Fruit fly (Drosophila melanogaster) whole organism, embryonic: ENCODE data around the gene snu.

Source experiments
- BEAF-32 ChIP-seq: fragments of 200-800 bp; sonication (Bioruptor generic); optimal IDR thresholded peaks from 3 replicates; lab custom pipeline; 2017; ENCODE audit warnings: missing biosample characterization, missing genetic modification characterization, mild to moderate bottlenecking, moderate library complexity, missing genetic modification reagents
- Bgb ChIP-seq: fragments of 200-800 bp; sonication (Bioruptor generic); IDR thresholded peaks from 2 replicates; pipeline ENCODE4 v1.3.6; 2022; ENCODE audit warnings: missing biosample characterization, missing genetic modification characterization; ENCODE audit not compliant: partially characterized antibody
- CG10267 ChIP-seq: fragments of 200-800 bp; sonication (Bioruptor generic); optimal IDR thresholded peaks from 2 replicates; lab custom pipeline; 2018; ENCODE audit warnings: missing biosample characterization, mild to moderate bottlenecking, missing genetic modification characterization, moderate library complexity
- CG10979 ChIP-seq: fragments of 200-800 bp; sonication (Bioruptor generic); optimal IDR thresholded peaks from 2 replicates; lab custom pipeline; 2018; ENCODE audit warnings: missing biosample characterization, mild to moderate bottlenecking, missing genetic modification characterization, moderate library complexity
- CG11456 ChIP-seq: fragments of 200-800 bp; sonication (Bioruptor generic); IDR thresholded peaks from 3 replicates; pipeline ENCODE4 v1.3.6; 2022; ENCODE audit warnings: missing biosample characterization, missing genetic modification characterization
- CG14710 ChIP-seq: fragments of 200-800 bp; sonication (Bioruptor generic); optimal IDR thresholded peaks from 3 replicates; lab custom pipeline; 2019; ENCODE audit warnings: missing biosample characterization, mild to moderate bottlenecking, missing genetic modification characterization, moderate library complexity
- CG1603 ChIP-seq: fragments of 200-800 bp; sonication (Bioruptor generic); optimal IDR thresholded peaks from 2 replicates; lab custom pipeline; 2019; ENCODE audit warnings: missing biosample characterization, mild to moderate bottlenecking, missing genetic modification characterization, moderate library complexity
- CG17328 ChIP-seq: fragments of 200-800 bp; sonication (Bioruptor generic); IDR thresholded peaks from 2 replicates; pipeline ENCODE4 v1.3.6; 2022; ENCODE audit warnings: missing biosample characterization, missing genetic modification characterization
- CG17385 ChIP-seq: fragments of 200-800 bp; sonication (Bioruptor generic); optimal IDR thresholded peaks from 3 replicates; lab custom pipeline; 2018; ENCODE audit warnings: missing biosample characterization, mild to moderate bottlenecking, missing genetic modification characterization
- CG18764 ChIP-seq: fragments of 200-800 bp; sonication (Bioruptor generic); optimal IDR thresholded peaks from 3 replicates; lab custom pipeline; 2016; ENCODE audit warnings: missing biosample characterization, missing genetic modification characterization
- CG2116 ChIP-seq: fragments of 200-800 bp; sonication (Bioruptor generic); optimal IDR thresholded peaks from 3 replicates; lab custom pipeline; 2018; ENCODE audit warnings: missing biosample characterization, mild to moderate bottlenecking, missing genetic modification characterization
- CG30020 ChIP-seq: fragments of 200-800 bp; optimal IDR thresholded peaks from 2 replicates; lab custom pipeline; 2019; ENCODE audit warnings: missing biosample characterization, mild to moderate bottlenecking, missing genetic modification characterization, moderate library complexity
- CG33213 ChIP-seq: fragments of 200-800 bp; sonication (Bioruptor generic); optimal IDR thresholded peaks from 3 replicates; lab custom pipeline; 2016; ENCODE audit warnings: missing biosample characterization, missing genetic modification characterization
- CG4282 ChIP-seq: fragments of 200-800 bp; sonication (Bioruptor generic); optimal IDR thresholded peaks from 2 replicates; lab custom pipeline; 2016; ENCODE audit warnings: missing biosample characterization, missing genetic modification characterization
- CG4328 ChIP-seq: fragments of 200-800 bp; sonication (Bioruptor generic); optimal IDR thresholded peaks from 3 replicates; lab custom pipeline; 2017; ENCODE audit warnings: missing biosample characterization, missing genetic modification reagents, missing genetic modification characterization
- CG4424 ChIP-seq: fragments of 200-800 bp; sonication (Bioruptor generic); optimal IDR thresholded peaks from 3 replicates; lab custom pipeline; 2016; ENCODE audit warnings: missing biosample characterization, missing genetic modification characterization
- CG6791 ChIP-seq: fragments of 200-800 bp; sonication (Bioruptor generic); IDR thresholded peaks from 3 replicates; pipeline ENCODE4 v1.3.6; 2022; ENCODE audit warnings: missing biosample characterization, missing genetic modification characterization; ENCODE audit not compliant: partially characterized antibody
- CG7271 ChIP-seq: fragments of 200-800 bp; sonication (Bioruptor generic); optimal IDR thresholded peaks from 2 replicates; lab custom pipeline; 2018; ENCODE audit warnings: missing biosample characterization, mild to moderate bottlenecking, missing genetic modification characterization, moderate library complexity
- CG8388 ChIP-seq: fragments of 200-800 bp; sonication (Bioruptor generic); optimal IDR thresholded peaks from 2 replicates; lab custom pipeline; 2019; ENCODE audit warnings: missing biosample characterization, mild to moderate bottlenecking, missing genetic modification characterization, moderate library complexity
- CG9817 ChIP-seq: fragments of 200-800 bp; sonication (Bioruptor generic); optimal IDR thresholded peaks from 2 replicates; lab custom pipeline; 2018; ENCODE audit warnings: missing biosample characterization, mild to moderate bottlenecking, missing genetic modification characterization, moderate library complexity
- CG9932 ChIP-seq: fragments of 200-800 bp; sonication (Bioruptor generic); IDR thresholded peaks from 2 replicates; pipeline ENCODE4 v1.3.6; 2022; ENCODE audit warnings: missing biosample characterization, missing genetic modification characterization
- CTCF ChIP-seq: fragments of 200-800 bp; sonication (Bioruptor generic); optimal IDR thresholded peaks from 2 replicates; lab custom pipeline; 2017; ENCODE audit warnings: missing biosample characterization, mild to moderate bottlenecking, missing genetic modification characterization, moderate library complexity
- Dp ChIP-seq: fragments of 200-800 bp; sonication (Bioruptor generic); optimal IDR thresholded peaks from 2 replicates; lab custom pipeline; 2018; ENCODE audit warnings: missing biosample characterization, mild to moderate bottlenecking, missing genetic modification characterization, moderate library complexity
- Dref ChIP-seq: fragments of 200-800 bp; sonication (Bioruptor generic); IDR thresholded peaks from 2 replicates; pipeline ENCODE4 v1.3.6; 2022; ENCODE audit warnings: missing biosample characterization, missing genetic modification characterization
- ERR ChIP-seq: fragments of 200-800 bp; sonication (Bioruptor generic); optimal IDR thresholded peaks from 2 replicates; lab custom pipeline; 2016; ENCODE audit warnings: missing biosample characterization, missing genetic modification characterization
- GATAe ChIP-seq: fragments of 200-800 bp; sonication (Bioruptor generic); conservative IDR thresholded peaks from 2 replicates; pipeline ENCODE4 v1.3.6; 2022; ENCODE audit warnings: missing biosample characterization, missing genetic modification characterization
- Gsc ChIP-seq: fragments of 200-800 bp; sonication (Bioruptor generic); IDR thresholded peaks from 2 replicates; pipeline ENCODE4 v1.3.6; 2022; ENCODE audit warnings: missing biosample characterization, missing genetic modification characterization
- HHEX ChIP-seq: fragments of 200-800 bp; sonication (Bioruptor generic); optimal IDR thresholded peaks from 3 replicates; lab custom pipeline; 2017; ENCODE audit warnings: missing biosample characterization, mild to moderate bottlenecking, missing genetic modification characterization, missing genetic modification reagents
- HLHmδ ChIP-seq: fragments of 200-800 bp; sonication (Bioruptor generic); optimal IDR thresholded peaks from 2 replicates; lab custom pipeline; 2018; ENCODE audit warnings: missing biosample characterization, mild to moderate bottlenecking, missing genetic modification characterization, moderate library complexity
- HmgZ ChIP-seq: fragments of 200-800 bp; sonication (Bioruptor generic); optimal IDR thresholded peaks from 2 replicates; lab custom pipeline; 2018; ENCODE audit warnings: missing biosample characterization, mild to moderate bottlenecking, missing genetic modification characterization
- Max ChIP-seq: fragments of 200-800 bp; sonication (Bioruptor generic); optimal IDR thresholded peaks from 2 replicates; lab custom pipeline; 2016; ENCODE audit warnings: missing biosample characterization, mild to moderate bottlenecking, missing genetic modification characterization
- NFAT ChIP-seq: fragments of 200-800 bp; sonication (Bioruptor generic); IDR thresholded peaks from 2 replicates; pipeline ENCODE4 v1.3.6; 2022; ENCODE audit warnings: missing biosample characterization, missing genetic modification characterization
- Optix ChIP-seq: fragments of 200-800 bp; sonication (Bioruptor generic); IDR thresholded peaks from 3 replicates; pipeline ENCODE4 v1.3.6; 2022; ENCODE audit warnings: missing biosample characterization, missing genetic modification characterization
- Pdp1 ChIP-seq, 2 experiments: fragments of 200-800 bp; sonication (Bioruptor generic); optimal IDR thresholded peaks; 3 replicates each; lab custom pipeline; 2016; ENCODE audit warnings: missing biosample characterization in 2 of 2, missing genetic modification characterization in 2 of 2, mild to moderate bottlenecking in 1 of 2, moderate library complexity in 1 of 2
- Sry-δ ChIP-seq: fragments of 200-800 bp; sonication (Bioruptor generic); optimal IDR thresholded peaks from 2 replicates; lab custom pipeline; 2016; ENCODE audit warnings: missing biosample characterization, missing genetic modification characterization
- aop ChIP-seq: fragments of 200-800 bp; sonication (Bioruptor generic); IDR thresholded peaks from 2 replicates; pipeline ENCODE4 v1.3.6; 2022; ENCODE audit warnings: missing biosample characterization, missing genetic modification characterization
- cg ChIP-seq: fragments of 200-800 bp; sonication (Bioruptor generic); optimal IDR thresholded peaks from 3 replicates; lab custom pipeline; 2019; ENCODE audit warnings: missing biosample characterization, mild to moderate bottlenecking, missing genetic modification characterization, moderate library complexity
- dan ChIP-seq: fragments of 200-800 bp; sonication (Bioruptor generic); IDR thresholded peaks from 2 replicates; pipeline ENCODE4 v1.3.6; 2022; ENCODE audit warnings: missing biosample characterization, missing genetic modification characterization
- gfzf ChIP-seq: fragments of 200-800 bp; sonication (Bioruptor generic); optimal IDR thresholded peaks from 2 replicates; lab custom pipeline; 2016; ENCODE audit warnings: missing biosample characterization, mild to moderate bottlenecking, missing genetic modification characterization, moderate library complexity
- gsb-n ChIP-seq: fragments of 200-800 bp; sonication (Bioruptor generic); optimal IDR thresholded peaks from 3 replicates; lab custom pipeline; 2018; ENCODE audit warnings: missing biosample characterization, mild to moderate bottlenecking, missing genetic modification characterization
- gt ChIP-seq: fragments of 200-800 bp; sonication (Bioruptor generic); IDR thresholded peaks from 2 replicates; pipeline ENCODE4 v1.3.6; 2022; ENCODE audit warnings: missing biosample characterization, missing genetic modification characterization
- lab ChIP-seq: fragments of 200-800 bp; sonication (Bioruptor generic); optimal IDR thresholded peaks from 3 replicates; lab custom pipeline; 2017; ENCODE audit warnings: missing biosample characterization, missing genetic modification characterization, mild to moderate bottlenecking, moderate library complexity, missing genetic modification reagents
- mam ChIP-seq: fragments of 200-800 bp; sonication (Bioruptor generic); optimal IDR thresholded peaks from 3 replicates; lab custom pipeline; 2016; ENCODE audit warnings: missing biosample characterization, missing genetic modification characterization
- mld ChIP-seq: fragments of 200-800 bp; sonication (Bioruptor generic); IDR thresholded peaks from 3 replicates; pipeline ENCODE4 v1.3.6; 2022; ENCODE audit warnings: missing biosample characterization, missing genetic modification characterization; ENCODE audit not compliant: partially characterized antibody
- psq ChIP-seq: fragments of 200-800 bp; sonication (Bioruptor generic); optimal IDR thresholded peaks from 2 replicates; lab custom pipeline; 2017; ENCODE audit warnings: missing biosample characterization, missing genetic modification characterization
- row ChIP-seq: fragments of 200-800 bp; sonication (Bioruptor generic); IDR thresholded peaks from 3 replicates; pipeline ENCODE4 v1.3.6; 2022; ENCODE audit warnings: missing biosample characterization, missing genetic modification characterization
- sim ChIP-seq: fragments of 200-800 bp; sonication (Bioruptor generic); IDR thresholded peaks from 2 replicates; pipeline ENCODE4 v1.3.6; 2022; ENCODE audit warnings: missing biosample characterization, missing genetic modification characterization
- vvl ChIP-seq: fragments of 200-800 bp; sonication (Bioruptor generic); IDR thresholded peaks from 2 replicates; pipeline ENCODE4 v1.3.6; 2022; ENCODE audit warnings: missing biosample characterization, missing genetic modification characterization
- yki ChIP-seq: fragments of >200 bp; optimal IDR thresholded peaks from 3 replicates; lab custom pipeline; 2018

Gene snu

DNA sequence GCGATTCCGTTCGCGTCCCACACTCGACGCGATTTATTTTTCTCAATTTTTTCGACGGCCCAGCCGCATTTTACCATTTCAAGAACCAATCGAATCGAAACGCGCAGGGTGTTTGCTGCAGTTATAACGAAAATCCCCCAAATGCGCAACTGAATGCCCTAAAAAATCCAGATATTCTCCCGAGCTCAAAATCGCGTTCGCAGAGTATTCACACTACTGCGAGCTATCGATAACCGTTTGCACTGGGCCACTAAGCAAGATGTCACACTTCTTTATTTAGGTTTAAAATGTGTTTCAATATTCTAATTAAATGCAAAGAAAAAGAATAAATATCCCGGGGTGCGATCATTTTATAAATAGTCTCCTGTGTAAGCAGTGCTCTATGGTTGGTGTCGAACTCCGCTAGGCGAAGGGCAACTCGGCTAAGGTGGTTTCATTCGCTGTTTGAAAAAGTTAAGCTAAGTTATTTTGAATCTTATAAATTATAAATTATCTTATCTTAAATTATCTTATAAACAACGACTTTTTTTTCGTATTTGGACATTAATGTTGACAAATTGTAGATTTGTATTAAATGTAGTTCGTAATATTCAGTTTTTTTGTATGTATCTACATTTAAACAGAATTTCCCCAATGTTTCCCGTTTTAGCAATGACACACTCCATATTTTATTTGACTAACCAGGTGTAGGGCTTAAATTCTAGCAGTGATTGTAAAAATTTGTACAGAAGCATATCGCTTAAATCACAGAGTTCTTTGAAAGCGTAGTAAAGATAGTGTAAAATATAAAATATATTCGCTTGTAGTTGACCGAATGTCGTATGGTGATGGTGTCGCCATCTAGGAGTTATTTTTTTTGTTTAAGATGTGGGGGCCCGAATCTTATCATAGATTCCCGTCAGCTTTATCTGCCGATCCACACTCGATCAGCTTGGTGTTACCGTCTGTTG is 39.6 kb upstream of the snu start, which contains the start of gene CG10011 (continued):
- TF ChIP-seq CG9932 (GFP tag; lab: Robert Waterston, UW) = peak; percentile 44
- TF ChIP-seq HLHmδ (GFP tag; lab: Kevin White, UChicago) = peak; percentile 19
- TF ChIP-seq dan (GFP tag; lab: Robert Waterston, UW) = no peak
- TF ChIP-seq row (GFP tag; lab: Robert Waterston, UW) = no peak
- TF ChIP-seq yki (lab: Kevin White, UChicago) = peak; percentile 23
- TF ChIP-seq CG1603 (tag; lab: Kevin White, UChicago) = peak; percentile 82
- TF ChIP-seq CG30020 (tag; lab: Kevin White, UChicago) = peak; percentile 10
- TF ChIP-seq psq = no peak
- TF ChIP-seq CG8388 (GFP tag; lab: Kevin White, UChicago) = no peak
- no peak for TF ChIP-seq Optix
- TF ChIP-seq mam (GFP tag; lab: Kevin White, UChicago) = peak; percentile 1
- no peak for TF ChIP-seq Gsc (GFP tag; lab: Robert Waterston, UW)
- 0 out of 2 replicates have a peak, but pooled peaks have one; percentile 7 for TF ChIP-seq NFAT (GFP tag; lab: Robert Waterston, UW)
- peak; percentile 53 for TF ChIP-seq CG17385 (GFP tag; lab: Kevin White, UChicago)
- TF ChIP-seq CG2116 (GFP tag; lab: Kevin White, UChicago) = no peak
- TF ChIP-seq ERR (GFP tag; lab: Kevin White, UChicago) = no peak
- TF ChIP-seq CG4328 = no peak
- no peak for TF ChIP-seq mld (GFP tag; lab: Robert Waterston, UW)
- 0 out of 2 replicates have a peak, but pooled peaks have one; percentile 25 for TF ChIP-seq vvl
- TF ChIP-seq CG14710 (tag; lab: Kevin White, UChicago) = peak; percentile 37
- no peak for TF ChIP-seq lab (GFP tag; lab: Kevin White, UChicago)
- peak; percentile 96 for TF ChIP-seq gfzf (GFP tag; lab: Kevin White, UChicago)
- no peak for TF ChIP-seq CG18764
- TF ChIP-seq Dp = peak; percentile 10
- TF ChIP-seq HmgZ (tag; lab: Kevin White, UChicago) = peak; percentile 49
- TF ChIP-seq aop (GFP tag; lab: Robert Waterston, UW) = no peak
- TF ChIP-seq sim (GFP tag; lab: Robert Waterston, UW) = no peak
- peak; percentile 6 for TF ChIP-seq CG7271 (tag; lab: Kevin White, UChicago)
- TF ChIP-seq GATAe (GFP tag; lab: Robert Waterston, UW) = peak; percentile 42; the same call in 1 of the 2 replicates
- peak; percentile 33 for TF ChIP-seq CG10979 (tag; lab: Kevin White, UChicago)
- TF ChIP-seq Max (GFP tag; lab: Kevin White, UChicago) = peak; percentile 0
- TF ChIP-seq CG10267 (tag; lab: Kevin White, UChicago) = peak; percentile 16
- TF ChIP-seq CG9817 = no peak
- TF ChIP-seq CG4424 (GFP tag; lab: Kevin White, UChicago) = no peak
- TF ChIP-seq CG33213 (GFP tag; lab: Kevin White, UChicago) = peak; percentile 3
- TF ChIP-seq CG11456 (GFP tag; lab: Robert Waterston, UW) = 0 out of 3 replicates have a peak, but pooled peaks have one; percentile 23
- peak; percentile 55 for TF ChIP-seq Bgb (GFP tag; lab: Robert Waterston, UW)
- TF ChIP-seq Pdp1 (GFP tag; optimal IDR thresholded peaks at IDR 0.05; lab: Kevin White, UChicago) = peak in 1 of 2 experiments; percentile 16
- peak; percentile 44 for TF ChIP-seq CG4282 (GFP tag; lab: Kevin White, UChicago)
- no peak for TF ChIP-seq gsb-n (tag; lab: Kevin White, UChicago)
- TF ChIP-seq CG17328 (GFP tag; lab: Robert Waterston, UW) = no peak
- no peak for TF ChIP-seq gt (GFP tag; lab: Robert Waterston, UW)
- TF ChIP-seq Dref (GFP tag; lab: Robert Waterston, UW) = peak; percentile 32
- peak; percentile 20 for TF ChIP-seq BEAF-32 (GFP tag; lab: Kevin White, UChicago)
- TF ChIP-seq CTCF (GFP tag; lab: Kevin White, UChicago) = peak; percentile 93
- TF ChIP-seq Sry-δ (GFP tag; lab: Kevin White, UChicago) = peak; percentile 1
- no peak for TF ChIP-seq cg
- TF ChIP-seq HHEX (GFP tag; lab: Kevin White, UChicago) = no peak
- TF ChIP-seq CG6791 (GFP tag; lab: Robert Waterston, UW) = no peak; the same call in 2 of the 3 replicates
